Worm (Caenorhabditis elegans): ENCODE measurements around the gene Y56A3A.16.

The Y56A3A.16 gene

ce11 chrIII:11908660-11909059 lies 5.5 kb downstream of the Y56A3A.16 start, which contains the start of gene fbxb-24:
Gene fbxb-24 (plus strand): TSS chrIII:11908960.
- TF ChIP-seq fos-1 (tag; optimal IDR thresholded peaks at IDR 0.05) (no peak), zag-1 (tag; optimal IDR thresholded peaks at IDR 0.05) (no peak), nfya-1 (tag; optimal IDR thresholded peaks at IDR 0.05; ENCODE audit: insufficient read depth) (no peak), hmg-11 (tag; optimal IDR thresholded peaks at IDR 0.05) (no peak), fkh-10 (GFP tag; optimal IDR thresholded peaks at IDR 0.05) (no peak), ztf-11 (tag; optimal IDR thresholded peaks at IDR 0.05) (no peak), nhr-43 (tag; optimal IDR thresholded peaks at IDR 0.05; ENCODE audit: poor library complexity, severe bottlenecking) (no peak), nhr-11 (tag; optimal IDR thresholded peaks at IDR 0.05) (no peak), mdl-1 (tag; optimal IDR thresholded peaks at IDR 0.05) (no peak), nhr-77 (tag; optimal IDR thresholded peaks at IDR 0.05) (no peak), lsy-12 (tag; optimal IDR thresholded peaks at IDR 0.05) (no peak)

- no peak for TF ChIP-seq zag-1 (tag; optimal IDR thresholded peaks at IDR 0.05)
- TF ChIP-seq snpc-4 (tag; optimal IDR thresholded peaks at IDR 0.05) = no peak
- no peak for TF ChIP-seq R02D3.7 (tag; optimal IDR thresholded peaks at IDR 0.05)
- TF ChIP-seq pqm-1 (tag; optimal IDR thresholded peaks at IDR 0.05) = no peak
- TF ChIP-seq nhr-23 (tag; optimal IDR thresholded peaks at IDR 0.05) = no peak
- TF ChIP-seq ztf-4 (tag; optimal IDR thresholded peaks at IDR 0.05) = no peak
- TF ChIP-seq ama-1 (optimal IDR thresholded peaks at IDR 0.05) = no peak
These were observed 6.9 kb downstream of the Y56A3A.16 start, which contains the start of gene sdz-33 for ce11 chrIII:11907177-11907576. Gene sdz-33 (plus strand): TSS chrIII:11907477.

- no peak for TF ChIP-seq ZK546.5 (tag; optimal IDR thresholded peaks at IDR 0.05)
- TF ChIP-seq fkh-10 (GFP tag; optimal IDR thresholded peaks at IDR 0.05) = no peak
- no peak for TF ChIP-seq nhr-25 (tag; optimal IDR thresholded peaks at IDR 0.05)
- no peak for TF ChIP-seq unc-39 (tag; optimal IDR thresholded peaks at IDR 0.05)
- TF ChIP-seq R02D3.7 (tag; optimal IDR thresholded peaks at IDR 0.05) = no peak
- no peak for TF ChIP-seq jun-1 (tag; optimal IDR thresholded peaks at IDR 0.05)
- no peak for TF ChIP-seq lsy-12 (tag; optimal IDR thresholded peaks at IDR 0.05)
These were observed 11.3 kb downstream of the Y56A3A.16 start for ce11 chrIII:11902782-11903181.

- TF ChIP-seq nfya-1 (tag; optimal IDR thresholded peaks at IDR 0.05; ENCODE audit: insufficient read depth) (peak; percentile 83), lsy-12 (tag; optimal IDR thresholded peaks at IDR 0.05) (no peak)
These were observed 14.1 kb downstream of the Y56A3A.16 start for ce11 chrIII:11900022-11900421.

ce11 chrIII:11898169-11898568 lies 16.0 kb downstream of the Y56A3A.16 start, which contains the start of gene tsen-2:
Gene tsen-2 (minus strand): TSS chrIII:11898269.
- TF ChIP-seq lin-15B (tag; optimal IDR thresholded peaks at IDR 0.05) (no peak), mdl-1 (tag; optimal IDR thresholded peaks at IDR 0.05) (no peak), fkh-2 (tag; optimal IDR thresholded peaks at IDR 0.05) (no peak), elt-1 (tag; optimal IDR thresholded peaks at IDR 0.05) (no peak), jun-1 (tag; optimal IDR thresholded peaks at IDR 0.05) (no peak), daf-12 (tag; optimal IDR thresholded peaks at IDR 0.05) (no peak), lsy-12 (tag; optimal IDR thresholded peaks at IDR 0.05) (no peak), nhr-11 (tag; optimal IDR thresholded peaks at IDR 0.05) (no peak), egl-5 (tag; optimal IDR thresholded peaks at IDR 0.05) (no peak), nhr-43 (tag; optimal IDR thresholded peaks at IDR 0.05; ENCODE audit: poor library complexity, severe bottlenecking) (no peak), hmg-11 (tag; optimal IDR thresholded peaks at IDR 0.05) (no peak), nhr-12 (tag; optimal IDR thresholded peaks at IDR 0.05) (no peak), nhr-77 (tag; optimal IDR thresholded peaks at IDR 0.05) (no peak), snpc-4 (tag; optimal IDR thresholded peaks at IDR 0.05) (no peak), fos-1 (tag; optimal IDR thresholded peaks at IDR 0.05) (no peak), aly-2 (tag; optimal IDR thresholded peaks at IDR 0.05) (no peak)

- no peak for TF ChIP-seq jun-1 (tag; optimal IDR thresholded peaks at IDR 0.05)
- no peak for TF ChIP-seq daf-12 (tag; optimal IDR thresholded peaks at IDR 0.05)
- no peak for TF ChIP-seq unc-62 (GFP tag; optimal IDR thresholded peaks at IDR 0.05)
- TF ChIP-seq nfya-1 (tag; optimal IDR thresholded peaks at IDR 0.05; ENCODE audit: insufficient read depth) = peak; percentile 57
- TF ChIP-seq ztf-11 (tag; optimal IDR thresholded peaks at IDR 0.05) = no peak
- no peak for TF ChIP-seq lsy-12 (tag; optimal IDR thresholded peaks at IDR 0.05)
These were observed 17.5 kb downstream of the Y56A3A.16 start for ce11 chrIII:11896652-11897051.

- TF ChIP-seq egl-27 (tag; optimal IDR thresholded peaks at IDR 0.05) (no peak), nfya-1 (tag; optimal IDR thresholded peaks at IDR 0.05; ENCODE audit: insufficient read depth) (peak; percentile 70)
These were observed 18.6 kb downstream of the Y56A3A.16 start for ce11 chrIII:11895504-11895903.
